Worm (Caenorhabditis elegans) whole organism, young adult: ENCODE measurements around the gene C35B1.4.

Experiments
- B0035.1 ChIP-seq: sonication (generic microtip); optimal IDR thresholded peaks from 2 replicates; lab custom pipeline; 2016; ENCODE audit warnings: missing genetic modification characterization, mild to moderate bottlenecking, missing compliant biosample characterization, missing genotype, missing genetic modification reagents
- B0261.1 ChIP-seq: sonication (generic microtip); optimal IDR thresholded peaks from 2 replicates; lab custom pipeline; 2016; ENCODE audit warnings: mild to moderate bottlenecking, missing genetic modification characterization, moderate library complexity, missing compliant biosample characterization
- F23B12.7 ChIP-seq: sonication (generic microtip); optimal IDR thresholded peaks from 2 replicates; lab custom pipeline; 2017; ENCODE audit warnings: missing genetic modification characterization, mild to moderate bottlenecking, missing compliant biosample characterization, antibody characterized with exemption, moderate library complexity; ENCODE audit not compliant: insufficient read depth
- F57C9.4 ChIP-seq: sonication (generic microtip); optimal IDR thresholded peaks from 2 replicates; lab custom pipeline; 2017; ENCODE audit warnings: mild to moderate bottlenecking, missing genetic modification characterization, missing compliant biosample characterization
- T26A5.8 ChIP-seq: sonication (generic microtip); optimal IDR thresholded peaks from 2 replicates; lab custom pipeline; 2016; ENCODE audit warnings: missing genetic modification characterization, missing compliant biosample characterization
- Y53F4B.3 ChIP-seq: fragments of 200-800 bp; sonication (Bioruptor generic); IDR thresholded peaks from 2 replicates; pipeline ENCODE4 v1.3.6; 2022; ENCODE audit warnings: missing genetic modification reagents, missing genetic modification characterization, missing compliant biosample characterization
- akir-1 ChIP-seq: fragments of 200-800 bp; sonication (Bioruptor generic); optimal IDR thresholded peaks from 2 replicates; lab custom pipeline; 2018; ENCODE audit warnings: mild to moderate bottlenecking, missing genetic modification characterization, moderate library complexity, missing compliant biosample characterization
- attf-3 ChIP-seq: fragments of 200-800 bp; sonication (Bioruptor generic); conservative IDR thresholded peaks from 2 replicates; pipeline ENCODE4 v1.3.6; 2022; ENCODE audit warnings: missing genetic modification reagents, missing genetic modification characterization, missing compliant biosample characterization
- attf-5 ChIP-seq: fragments of 200-800 bp; sonication (Bioruptor generic); optimal IDR thresholded peaks from 2 replicates; lab custom pipeline; 2018; ENCODE audit warnings: mild to moderate bottlenecking, missing genetic modification characterization, missing compliant biosample characterization
- attf-6 ChIP-seq: fragments of 200-800 bp; sonication (Bioruptor generic); IDR thresholded peaks from 2 replicates; pipeline ENCODE4 v1.3.6; 2022; ENCODE audit warnings: missing genetic modification reagents, missing genetic modification characterization, missing compliant biosample characterization
- bed-1 ChIP-seq: fragments of 200-800 bp; sonication (Bioruptor generic); IDR thresholded peaks from 2 replicates; pipeline ENCODE4 v1.3.6; 2022; ENCODE audit warnings: missing genetic modification reagents, missing genetic modification characterization, missing compliant biosample characterization
- ccch-3 ChIP-seq: fragments of 200-800 bp; sonication (Bioruptor generic); optimal IDR thresholded peaks from 2 replicates; lab custom pipeline; 2018; ENCODE audit warnings: mild to moderate bottlenecking, missing genetic modification characterization, missing compliant biosample characterization
- ceh-100 ChIP-seq: fragments of 200-800 bp; sonication (Bioruptor generic); IDR thresholded peaks from 2 replicates; pipeline ENCODE4 v1.3.6; 2022; ENCODE audit warnings: missing genetic modification reagents, missing genetic modification characterization, missing compliant biosample characterization
- ceh-40 ChIP-seq: fragments of 200-800 bp; sonication (Bioruptor generic); IDR thresholded peaks from 2 replicates; pipeline ENCODE4 v1.3.6; 2022; ENCODE audit warnings: missing genetic modification characterization, missing compliant biosample characterization
- ceh-58 ChIP-seq: fragments of 200-800 bp; sonication (Bioruptor generic); IDR thresholded peaks from 2 replicates; pipeline ENCODE4 v1.3.6; 2022; ENCODE audit warnings: missing genetic modification characterization, missing compliant biosample characterization
- chd-7 ChIP-seq: sonication (generic microtip); optimal IDR thresholded peaks from 2 replicates; lab custom pipeline; 2016; ENCODE audit warnings: mild to moderate bottlenecking, missing genetic modification characterization, moderate library complexity, missing compliant biosample characterization
- dox-1 ChIP-seq: fragments of 200-800 bp; sonication (Bioruptor generic); IDR thresholded peaks from 2 replicates; pipeline ENCODE4 v1.3.6; 2022; ENCODE audit warnings: missing genetic modification reagents, missing genetic modification characterization, missing compliant biosample characterization
- efl-1 ChIP-seq: fragments of 150-350 bp; optimal IDR thresholded peaks from 2 replicates; lab custom pipeline; 2014; ENCODE audit warnings: missing biosample characterization, missing genetic modification reagents, missing genetic modification characterization
- egl-18 ChIP-seq: fragments of 200-800 bp; sonication (Bioruptor generic); IDR thresholded peaks from 2 replicates; pipeline ENCODE4 v1.3.6; 2022; ENCODE audit warnings: missing genetic modification reagents, missing genetic modification characterization, missing compliant biosample characterization
- egrh-3 ChIP-seq: fragments of 200-800 bp; sonication (Bioruptor generic); IDR thresholded peaks from 2 replicates; pipeline ENCODE4 v1.3.6; 2022; ENCODE audit warnings: missing genetic modification reagents, missing genetic modification characterization, missing compliant biosample characterization
- hlh-26 ChIP-seq: fragments of 200-800 bp; sonication (Bioruptor generic); conservative IDR thresholded peaks from 2 replicates; pipeline ENCODE4 v1.3.6; 2022; ENCODE audit warnings: missing genetic modification reagents, missing genetic modification characterization, missing compliant biosample characterization
- hmg-1.2 ChIP-seq: fragments of 200-800 bp; sonication (Bioruptor generic); IDR thresholded peaks from 2 replicates; pipeline ENCODE4 v1.3.6; 2022; ENCODE audit warnings: missing genetic modification reagents, missing genetic modification characterization, missing compliant biosample characterization
- lin-54 ChIP-seq: fragments of 200-800 bp; sonication (Bioruptor generic); optimal IDR thresholded peaks from 2 replicates; lab custom pipeline; 2018; ENCODE audit warnings: mild to moderate bottlenecking, missing genetic modification characterization, missing compliant biosample characterization
- lir-1 ChIP-seq: fragments of 200-800 bp; sonication (Bioruptor generic); conservative IDR thresholded peaks from 2 replicates; pipeline ENCODE4 v1.3.6; 2022; ENCODE audit warnings: missing genetic modification reagents, missing genetic modification characterization, missing compliant biosample characterization
- madf-3 ChIP-seq: fragments of 200-800 bp; sonication (Bioruptor generic); IDR thresholded peaks from 2 replicates; pipeline ENCODE4 v1.3.6; 2022; ENCODE audit warnings: missing genetic modification reagents, missing genetic modification characterization, missing compliant biosample characterization
- madf-6 ChIP-seq: fragments of 200-800 bp; sonication (Bioruptor generic); IDR thresholded peaks from 2 replicates; pipeline ENCODE4 v1.3.6; 2022; ENCODE audit warnings: missing genetic modification reagents, missing genetic modification characterization, missing compliant biosample characterization
- mcd-1 ChIP-seq: fragments of 200-800 bp; sonication (Bioruptor generic); IDR thresholded peaks from 2 replicates; pipeline ENCODE4 v1.3.6; 2022; ENCODE audit warnings: missing genetic modification reagents, missing genetic modification characterization, missing compliant biosample characterization
- mel-28 ChIP-seq: sonication (generic microtip); optimal IDR thresholded peaks from 2 replicates; lab custom pipeline; 2016; ENCODE audit warnings: borderline replicate concordance, mild to moderate bottlenecking, missing genetic modification characterization, missing compliant biosample characterization
- nfyb-1 ChIP-seq: fragments of 200-800 bp; sonication (Bioruptor generic); IDR thresholded peaks from 2 replicates; pipeline ENCODE4 v1.3.6; 2022; ENCODE audit warnings: missing genetic modification reagents, missing genetic modification characterization, missing compliant biosample characterization
- nhr-80 ChIP-seq: sonication (generic microtip); optimal IDR thresholded peaks from 2 replicates; lab custom pipeline; 2016; ENCODE audit warnings: missing genetic modification characterization, missing compliant biosample characterization
- nhr-90 ChIP-seq: sonication (generic microtip); optimal IDR thresholded peaks from 2 replicates; lab custom pipeline; 2016; ENCODE audit warnings: missing genotype, mild to moderate bottlenecking, missing genetic modification characterization, missing compliant biosample characterization
- rpc-1 ChIP-seq, 2 experiments: fragments of 150-350 bp in 1 of 2; sonication (generic microtip) in 1 of 2; optimal IDR thresholded peaks; 2 replicates each; lab custom pipeline; 2014 to 2018; ENCODE audit warnings: missing biosample characterization in 1 of 2, missing genetic modification characterization in 1 of 2, missing genetic modification reagents in 1 of 2, missing genotype in 1 of 2
- sea-2 ChIP-seq: fragments of 200-800 bp; sonication (Bioruptor generic); IDR thresholded peaks from 2 replicates; pipeline ENCODE4 v1.3.6; 2022; ENCODE audit warnings: missing genetic modification characterization, missing compliant biosample characterization
- snpc-1.1 ChIP-seq: sonication (generic microtip); optimal IDR thresholded peaks from 2 replicates; lab custom pipeline; 2017; ENCODE audit warnings: missing genetic modification characterization, mild to moderate bottlenecking, missing compliant biosample characterization, antibody characterized with exemption, moderate library complexity, missing genotype, missing genetic modification reagents; ENCODE audit not compliant: insufficient read depth
- snpc-4 ChIP-seq, 5 experiments: fragments of 150-350 bp in 1 of 5; sonication (generic microtip) in 4 of 5; optimal IDR thresholded peaks; 2 replicates each; lab custom pipeline; 2014 to 2018; ENCODE audit warnings: missing genetic modification characterization in 5 of 5, missing biosample characterization in 3 of 5, antibody characterized with exemption in 2 of 5, mild to moderate bottlenecking in 2 of 5, missing compliant biosample characterization in 2 of 5, missing genotype in 2 of 5, moderate library complexity in 2 of 5, missing genetic modification reagents in 1 of 5
- somi-1 ChIP-seq: fragments of 200-800 bp; sonication (Bioruptor generic); optimal IDR thresholded peaks from 2 replicates; lab custom pipeline; 2018; ENCODE audit warnings: mild to moderate bottlenecking, missing genetic modification characterization, missing compliant biosample characterization
- tbp1 ChIP-seq: fragments of 200-800 bp; sonication (Bioruptor generic); optimal IDR thresholded peaks from 2 replicates; lab custom pipeline; 2018; ENCODE audit warnings: mild to moderate bottlenecking, missing genetic modification characterization, missing compliant biosample characterization
- tbx-9 ChIP-seq: sonication (generic microtip); optimal IDR thresholded peaks from 2 replicates; lab custom pipeline; 2016; ENCODE audit warnings: borderline replicate concordance, missing genetic modification characterization, inconsistent platforms, missing compliant biosample characterization
- tlf-1 ChIP-seq: fragments of 200-800 bp; sonication (Bioruptor generic); optimal IDR thresholded peaks from 2 replicates; lab custom pipeline; 2018; ENCODE audit warnings: mild to moderate bottlenecking, missing genetic modification characterization, missing compliant biosample characterization
- unc-130 ChIP-seq: sonication (generic microtip); optimal IDR thresholded peaks from 2 replicates; lab custom pipeline; 2016; ENCODE audit warnings: missing genetic modification reagents, missing genetic modification characterization, missing compliant biosample characterization
- ztf-22 ChIP-seq: fragments of 200-800 bp; sonication (Bioruptor generic); optimal IDR thresholded peaks from 2 replicates; lab custom pipeline; 2018; ENCODE audit warnings: mild to moderate bottlenecking, missing genetic modification characterization, moderate library complexity, missing compliant biosample characterization

Gene C35B1.4

ce11 chrIV:4079514-4079913 is at the start of gene C35B1.4:
C35B1.4 (plus strand) TSS chrIV:4079814.
- TF ChIP-seq F57C9.4 (tag; lab: Kevin White, UChicago) (no peak), unc-130 (no peak), tlf-1 (GFP tag; lab: Kevin White, UChicago) (no peak), mcd-1 (GFP tag; lab: Robert Waterston, UW) (no peak), madf-3 (no peak), B0035.1 (tag; lab: Kevin White, UChicago) (no peak), attf-6 (GFP tag; lab: Robert Waterston, UW) (no peak), snpc-1.1 (tag; lab: Kevin White, UChicago) (no peak), bed-1 (GFP tag; lab: Robert Waterston, UW) (no peak), attf-5 (no peak)

DNA sequence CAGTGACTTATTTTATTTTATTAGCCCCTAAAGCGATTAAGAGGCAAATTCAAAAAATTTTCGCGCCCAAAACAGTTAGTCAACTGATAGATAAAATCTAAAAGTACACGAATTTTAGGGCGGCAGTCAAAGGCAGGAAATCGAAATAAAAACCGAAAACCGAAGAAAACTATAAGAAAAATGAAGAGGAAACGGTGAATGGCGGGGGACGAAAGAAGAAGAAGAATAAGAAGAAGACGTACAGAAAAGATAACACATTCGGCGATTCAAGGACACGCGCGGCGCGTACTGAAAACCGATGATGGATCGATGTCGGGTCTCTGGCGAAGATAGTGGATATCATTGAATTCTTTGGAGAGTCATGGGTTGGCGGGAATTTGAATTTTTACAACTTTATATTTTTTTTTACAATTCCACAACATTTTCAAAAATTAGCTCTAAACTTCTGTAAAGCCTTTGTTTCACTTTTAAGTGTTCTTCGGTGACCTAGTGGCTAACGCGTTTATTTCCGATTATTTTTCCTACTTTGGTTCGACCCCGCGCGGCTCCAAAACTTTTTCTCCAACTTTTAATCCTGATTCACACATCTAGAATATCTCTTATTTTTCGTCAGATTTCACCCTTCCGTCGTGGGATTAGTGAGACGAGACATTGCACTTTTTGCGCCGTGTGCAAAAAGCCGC is 48.6 kb upstream of the C35B1.4 start:
- peak; percentile 31 for TF ChIP-seq lin-54
- TF ChIP-seq B0261.1 = peak; percentile 47
- no peak for TF ChIP-seq nfyb-1 (GFP tag; lab: Robert Waterston, UW)
- no peak for TF ChIP-seq attf-5
- TF ChIP-seq ccch-3 (GFP tag; lab: Kevin White, UChicago) = no peak
- TF ChIP-seq rpc-1 (optimal IDR thresholded peaks at IDR 0.05; lab: Kevin White, UChicago) = peak; percentile 29
- peak; percentile 71 for TF ChIP-seq rpc-1 (tag; optimal IDR thresholded peaks at IDR 0.05; lab: Kevin White, UChicago)
- no peak for TF ChIP-seq tbx-9
- peak; percentile 81 for TF ChIP-seq tbp1 (GFP tag; lab: Kevin White, UChicago)
- no peak for TF ChIP-seq nhr-90 (tag; lab: Kevin White, UChicago)

ce11 chrIV:4032350-4032749 is 47.3 kb upstream of the C35B1.4 start:
- TF ChIP-seq ztf-22 (GFP tag; lab: Kevin White, UChicago) (no peak), efl-1 (GFP tag; lab: Kevin White, UChicago) (no peak)

- TF ChIP-seq nhr-80 = peak; percentile 37
- TF ChIP-seq B0261.1 = no peak
These were observed 46.1 kb upstream of the C35B1.4 start for ce11 chrIV:4033490-4033889.

ce11 chrIV:4034883-4035282 is 44.7 kb upstream of the C35B1.4 start, which contains the start of gene hlh-30:
hlh-30 (minus strand) TSS chrIV:4034951.
- peak; percentile 61 for TF ChIP-seq egrh-3
- TF ChIP-seq T26A5.8 (tag; lab: Kevin White, UChicago) = no peak
- TF ChIP-seq ceh-40 = no peak
- no peak for TF ChIP-seq egl-18 (GFP tag; lab: Robert Waterston, UW)
- TF ChIP-seq ceh-58 = 0 out of 2 replicates have a peak, but pooled peaks have one; percentile 45
- TF ChIP-seq akir-1 = no peak
- TF ChIP-seq Y53F4B.3 (GFP tag; lab: Robert Waterston, UW) = no peak
- TF ChIP-seq chd-7 (tag; lab: Kevin White, UChicago) = peak; percentile 27
- no peak for TF ChIP-seq madf-6 (GFP tag; lab: Robert Waterston, UW)
- TF ChIP-seq sea-2 (GFP tag; lab: Robert Waterston, UW) = no peak
- TF ChIP-seq snpc-4 (GFP tag; optimal IDR thresholded peaks at IDR 0.05; lab: Kevin White, UChicago) = no peak
- TF ChIP-seq snpc-4 (tag; optimal IDR thresholded peaks at IDR 0.05; lab: Kevin White, UChicago) = no peak
- TF ChIP-seq hlh-26 = no peak
- TF ChIP-seq dox-1 (GFP tag; lab: Robert Waterston, UW) = peak; percentile 63; the same call in 1 of the 2 replicates
- TF ChIP-seq F23B12.7 = no peak
- TF ChIP-seq attf-5 = peak; percentile 36
- no peak for TF ChIP-seq mel-28 (tag; lab: Kevin White, UChicago)
- TF ChIP-seq ceh-100 (GFP tag; lab: Robert Waterston, UW) = no peak
- TF ChIP-seq attf-3 (GFP tag; lab: Robert Waterston, UW) = peak; percentile 8; the same call in 1 of the 2 replicates
- TF ChIP-seq hmg-1.2 (GFP tag; lab: Robert Waterston, UW) = peak; percentile 57; the same call in 1 of the 2 replicates
- no peak for TF ChIP-seq lir-1 (GFP tag; lab: Robert Waterston, UW)
- TF ChIP-seq mcd-1 (GFP tag; lab: Robert Waterston, UW) = peak; percentile 56
- peak; percentile 22 for TF ChIP-seq somi-1
